Worm (Caenorhabditis elegans) whole organism, young adult: ENCODE data around the gene F57C12.6.
A peak's percentile ranks its signal among the peaks of the same experiment; 100 is the strongest.

ENCODE experiments used
- C17E4.6 ChIP-seq: fragments of 200-800 bp; sonication (Bioruptor generic); IDR thresholded peaks from 2 replicates; pipeline ENCODE4 v1.3.6; 2022; ENCODE audit warnings: missing genetic modification reagents, missing genetic modification characterization, missing compliant biosample characterization
- D2030.7 ChIP-seq: fragments of 200-800 bp; sonication (Bioruptor generic); IDR thresholded peaks from 2 replicates; pipeline ENCODE4 v1.3.6; 2022; ENCODE audit warnings: missing genetic modification reagents, missing genetic modification characterization, missing compliant biosample characterization
- F10E7.11 ChIP-seq: sonication (generic microtip); optimal IDR thresholded peaks from 2 replicates; lab custom pipeline; 2017; ENCODE audit warnings: mild to moderate bottlenecking, missing genetic modification characterization, moderate library complexity, missing compliant biosample characterization
- F23B12.7 ChIP-seq: sonication (generic microtip); optimal IDR thresholded peaks from 2 replicates; lab custom pipeline; 2017; ENCODE audit warnings: missing genetic modification characterization, mild to moderate bottlenecking, missing compliant biosample characterization, antibody characterized with exemption, moderate library complexity; ENCODE audit not compliant: insufficient read depth
- F33H1.4 ChIP-seq: fragments of 200-800 bp; sonication (Bioruptor generic); IDR thresholded peaks from 2 replicates; pipeline ENCODE4 v1.3.6; 2022; ENCODE audit warnings: missing genetic modification reagents, missing genetic modification characterization, missing compliant biosample characterization
- F52B5.7 ChIP-seq: sonication (generic microtip); optimal IDR thresholded peaks from 2 replicates; lab custom pipeline; 2016; ENCODE audit warnings: mild to moderate bottlenecking, missing genetic modification characterization, missing compliant biosample characterization
- ZK185.1 ChIP-seq: sonication (generic microtip); optimal IDR thresholded peaks from 2 replicates; lab custom pipeline; 2016; ENCODE audit warnings: mild to moderate bottlenecking, missing genetic modification characterization, missing compliant biosample characterization; ENCODE audit not compliant: poor library complexity, severe bottlenecking
- aptf-3 ChIP-seq: fragments of 200-800 bp; sonication (Bioruptor generic); IDR thresholded peaks from 2 replicates; pipeline ENCODE4 v1.3.6; 2022; ENCODE audit warnings: missing genetic modification characterization, missing compliant biosample characterization
- attf-3 ChIP-seq: fragments of 200-800 bp; sonication (Bioruptor generic); conservative IDR thresholded peaks from 2 replicates; pipeline ENCODE4 v1.3.6; 2022; ENCODE audit warnings: missing genetic modification reagents, missing genetic modification characterization, missing compliant biosample characterization
- attf-5 ChIP-seq: fragments of 200-800 bp; sonication (Bioruptor generic); optimal IDR thresholded peaks from 2 replicates; lab custom pipeline; 2018; ENCODE audit warnings: mild to moderate bottlenecking, missing genetic modification characterization, missing compliant biosample characterization
- attf-6 ChIP-seq: fragments of 200-800 bp; sonication (Bioruptor generic); IDR thresholded peaks from 2 replicates; pipeline ENCODE4 v1.3.6; 2022; ENCODE audit warnings: missing genetic modification reagents, missing genetic modification characterization, missing compliant biosample characterization
- cebp-2 ChIP-seq: fragments of 200-800 bp; sonication (Bioruptor generic); IDR thresholded peaks from 2 replicates; pipeline ENCODE4 v1.3.6; 2022; ENCODE audit warnings: missing genetic modification characterization, missing compliant biosample characterization
- ceh-40 ChIP-seq: fragments of 200-800 bp; sonication (Bioruptor generic); IDR thresholded peaks from 2 replicates; pipeline ENCODE4 v1.3.6; 2022; ENCODE audit warnings: missing genetic modification characterization, missing compliant biosample characterization
- die-1 ChIP-seq: sonication (generic microtip); optimal IDR thresholded peaks from 2 replicates; lab custom pipeline; 2016; ENCODE audit warnings: missing genotype, mild to moderate bottlenecking, missing genetic modification characterization, missing compliant biosample characterization
- efl-1 ChIP-seq: fragments of 150-350 bp; optimal IDR thresholded peaks from 2 replicates; lab custom pipeline; 2014; ENCODE audit warnings: missing biosample characterization, missing genetic modification reagents, missing genetic modification characterization
- egl-44 ChIP-seq: fragments of 200-800 bp; sonication (Bioruptor generic); IDR thresholded peaks from 2 replicates; pipeline ENCODE4 v1.3.6; 2022; ENCODE audit warnings: missing genetic modification reagents, missing genetic modification characterization, missing compliant biosample characterization
- ekl-4 ChIP-seq: fragments of 200-800 bp; sonication (Bioruptor generic); IDR thresholded peaks from 2 replicates; pipeline ENCODE4 v1.3.6; 2022; ENCODE audit warnings: missing genetic modification reagents, missing genetic modification characterization, missing compliant biosample characterization
- ets-4 ChIP-seq: fragments of 200-800 bp; sonication (Bioruptor generic); optimal IDR thresholded peaks from 2 replicates; lab custom pipeline; 2018; ENCODE audit warnings: mild to moderate bottlenecking, missing genetic modification characterization, missing compliant biosample characterization
- fkh-3 ChIP-seq: sonication (generic microtip); optimal IDR thresholded peaks from 2 replicates; lab custom pipeline; 2016; ENCODE audit warnings: mild to moderate bottlenecking, missing genetic modification characterization, missing compliant biosample characterization
- let-526 ChIP-seq: fragments of 200-800 bp; sonication (Bioruptor generic); IDR thresholded peaks from 2 replicates; pipeline ENCODE4 v1.3.6; 2022; ENCODE audit warnings: missing genetic modification reagents, missing genetic modification characterization, missing compliant biosample characterization
- let-607 ChIP-seq, 2 experiments: fragments of 200-800 bp in 1 of 2; sonication (Bioruptor generic) in 1 of 2; sonication (generic microtip) in 1 of 2; optimal IDR thresholded peaks; 2 replicates each; lab custom pipeline; 2016 to 2018; ENCODE audit warnings: mild to moderate bottlenecking in 2 of 2, missing compliant biosample characterization in 2 of 2, missing genetic modification characterization in 2 of 2, moderate library complexity in 2 of 2, missing genotype in 1 of 2
- lin-40 ChIP-seq: sonication (generic microtip); optimal IDR thresholded peaks from 2 replicates; lab custom pipeline; 2016; ENCODE audit warnings: missing genetic modification characterization, mild to moderate bottlenecking, missing compliant biosample characterization, missing genotype, missing genetic modification reagents
- lin-54 ChIP-seq: fragments of 200-800 bp; sonication (Bioruptor generic); optimal IDR thresholded peaks from 2 replicates; lab custom pipeline; 2018; ENCODE audit warnings: mild to moderate bottlenecking, missing genetic modification characterization, missing compliant biosample characterization
- lsl-1 ChIP-seq: fragments of 200-800 bp; sonication (Bioruptor generic); optimal IDR thresholded peaks from 2 replicates; lab custom pipeline; 2018; ENCODE audit warnings: mild to moderate bottlenecking, missing genetic modification characterization, moderate library complexity, missing compliant biosample characterization
- madf-6 ChIP-seq: fragments of 200-800 bp; sonication (Bioruptor generic); IDR thresholded peaks from 2 replicates; pipeline ENCODE4 v1.3.6; 2022; ENCODE audit warnings: missing genetic modification reagents, missing genetic modification characterization, missing compliant biosample characterization
- mes-4 ChIP-seq: sonication (generic microtip); optimal IDR thresholded peaks from 2 replicates; lab custom pipeline; 2016; ENCODE audit warnings: missing genotype, missing genetic modification characterization, missing compliant biosample characterization
- nfya-2 ChIP-seq: fragments of 200-800 bp; sonication (Bioruptor generic); IDR thresholded peaks from 2 replicates; pipeline ENCODE4 v1.3.6; 2022; ENCODE audit warnings: missing genetic modification reagents, missing genetic modification characterization, missing compliant biosample characterization
- nhr-80 ChIP-seq: sonication (generic microtip); optimal IDR thresholded peaks from 2 replicates; lab custom pipeline; 2016; ENCODE audit warnings: missing genetic modification characterization, missing compliant biosample characterization
- pha-4 ChIP-seq: fragments of 150-350 bp; sonication (generic microtip); optimal IDR thresholded peaks from 2 replicates; lab custom pipeline; 2014; ENCODE audit warnings: missing biosample characterization, missing genetic modification reagents, missing genetic modification characterization
- snpc-1.1 ChIP-seq: sonication (generic microtip); optimal IDR thresholded peaks from 2 replicates; lab custom pipeline; 2017; ENCODE audit warnings: missing genetic modification characterization, mild to moderate bottlenecking, missing compliant biosample characterization, antibody characterized with exemption, moderate library complexity, missing genotype, missing genetic modification reagents; ENCODE audit not compliant: insufficient read depth
- snpc-1.3 ChIP-seq: sonication (generic microtip); optimal IDR thresholded peaks from 2 replicates; lab custom pipeline; 2017; ENCODE audit warnings: missing genetic modification characterization, mild to moderate bottlenecking, missing compliant biosample characterization, antibody characterized with exemption, moderate library complexity, missing genotype, missing genetic modification reagents; ENCODE audit not compliant: insufficient read depth
- tbp1 ChIP-seq: fragments of 200-800 bp; sonication (Bioruptor generic); optimal IDR thresholded peaks from 2 replicates; lab custom pipeline; 2018; ENCODE audit warnings: mild to moderate bottlenecking, missing genetic modification characterization, missing compliant biosample characterization
- zfh-2 ChIP-seq: fragments of 200-800 bp; sonication (Bioruptor generic); conservative IDR thresholded peaks from 2 replicates; pipeline ENCODE4 v1.3.6; 2022; ENCODE audit warnings: missing genetic modification reagents, missing genetic modification characterization, missing compliant biosample characterization
- ztf-26 ChIP-seq: sonication (generic microtip); optimal IDR thresholded peaks from 2 replicates; lab custom pipeline; 2017; ENCODE audit warnings: missing genetic modification characterization, missing compliant biosample characterization

The F57C12.6 gene

ce11 chrX:530011-530410 is 23.8 kb downstream of the F57C12.6 start, which contains the start of gene ugt-46:
TSS of gene ugt-46 (minus strand) at chrX:530289.
- peak; percentile 70 for TF ChIP-seq nhr-80 (tag; lab: Kevin White, UChicago)
- no peak for TF ChIP-seq cebp-2 (GFP tag; lab: Robert Waterston, UW)

ce11 chrX:529386-529785 is 24.4 kb downstream of the F57C12.6 start:
- TF ChIP-seq F52B5.7 (tag; lab: Kevin White, UChicago) (no peak), pha-4 (tag; lab: Kevin White, UChicago) (no peak), C17E4.6 (GFP tag; lab: Robert Waterston, UW) (no peak), F23B12.7 (tag; lab: Kevin White, UChicago) (no peak), lin-54 (GFP tag; lab: Kevin White, UChicago) (no peak), snpc-1.3 (tag; lab: Kevin White, UChicago) (no peak), ztf-26 (tag; lab: Kevin White, UChicago) (no peak), tbp1 (no peak), ZK185.1 (tag; lab: Kevin White, UChicago) (no peak), ekl-4 (no peak), let-607 (tag; optimal IDR thresholded peaks at IDR 0.05; lab: Kevin White, UChicago) (no peak), fkh-3 (tag; lab: Kevin White, UChicago) (no peak), lsl-1 (no peak), attf-3 (GFP tag; lab: Robert Waterston, UW) (no peak), aptf-3 (GFP tag; lab: Robert Waterston, UW) (no peak), lin-40 (tag; lab: Kevin White, UChicago) (no peak)
- TF ChIP-seq, all 124 proteins: peak for 0

DNA sequence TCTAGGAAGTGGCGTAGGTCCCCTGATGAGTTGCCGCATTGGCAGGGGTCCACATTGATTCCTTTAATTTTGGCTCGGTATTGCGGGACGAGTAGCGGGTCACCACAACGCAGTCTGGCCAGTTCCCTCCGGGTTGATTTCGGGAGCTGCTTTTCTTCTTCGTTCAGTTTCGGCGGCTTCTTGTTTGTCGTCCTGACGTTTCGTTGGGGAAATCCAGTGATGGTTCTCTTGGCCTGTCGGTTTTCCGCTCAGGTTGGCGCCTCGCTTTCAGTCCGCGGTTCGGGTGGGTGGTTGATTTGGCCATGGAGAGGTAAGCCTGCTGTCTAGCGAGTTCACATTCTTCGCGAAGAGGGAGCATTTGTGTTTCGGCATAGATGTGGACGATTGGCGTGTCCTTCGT is 25.0 kb downstream of the F57C12.6 start:
- TF ChIP-seq zfh-2 (GFP tag; lab: Robert Waterston, UW) (peak; percentile 61; the same call in 1 of the 2 replicates), F10E7.11 (tag; lab: Kevin White, UChicago) (no peak), fkh-3 (tag; lab: Kevin White, UChicago) (no peak), die-1 (tag; lab: Kevin White, UChicago) (no peak), snpc-1.1 (no peak)

ce11 chrX:527663-528062 is 26.1 kb downstream of the F57C12.6 start:
- TF ChIP-seq ets-4 (GFP tag; lab: Kevin White, UChicago) (no peak), egl-44 (GFP tag; lab: Robert Waterston, UW) (no peak), F33H1.4 (GFP tag; lab: Robert Waterston, UW) (no peak), attf-6 (GFP tag; lab: Robert Waterston, UW) (no peak), attf-5 (GFP tag; lab: Kevin White, UChicago) (no peak), madf-6 (GFP tag; lab: Robert Waterston, UW) (no peak), D2030.7 (no peak), mes-4 (tag; lab: Kevin White, UChicago) (no peak), ceh-40 (GFP tag; lab: Robert Waterston, UW) (no peak), nfya-2 (no peak), let-526 (GFP tag; lab: Robert Waterston, UW) (no peak), efl-1 (GFP tag; lab: Kevin White, UChicago) (no peak), snpc-1.1 (no peak)
